Fruit fly (Drosophila melanogaster): ENCODE data around the gene CG2816.

dm6 chr2L:3748691-3749090, 45.2 kb downstream of the CG2816 start:
- TF ChIP-seq usp (GFP tag; optimal IDR thresholded peaks at IDR 0.05): no peak
- TF ChIP-seq Dll (optimal IDR thresholded peaks at IDR 0.05): no peak
- no peak for TF ChIP-seq psq (optimal IDR thresholded peaks at IDR 0.05)
- no peak for TF ChIP-seq pan (optimal IDR thresholded peaks at IDR 0.05)
- no peak for TF ChIP-seq EcR (GFP tag; optimal IDR thresholded peaks at IDR 0.05)
